Worm (Caenorhabditis elegans) whole organism, L4 larva: ENCODE data around the gene spin-2.
A peak's percentile ranks its signal among the peaks of the same experiment; 100 is the strongest.

ENCODE experiments used
- F10B5.3 ChIP-seq: sonication (generic microtip); optimal IDR thresholded peaks from 2 replicates; lab custom pipeline; 2016; ENCODE audit warnings: mild to moderate bottlenecking, missing genetic modification characterization, missing compliant biosample characterization
- R02D3.7 ChIP-seq: fragments of 150-350 bp; sonication (generic microtip); optimal IDR thresholded peaks from 3 replicates; lab custom pipeline; 2014; ENCODE audit warnings: missing biosample characterization, missing genetic modification characterization
- aha-1 ChIP-seq: fragments of 150-350 bp; peaks from one replicate; lab custom pipeline; 2014; ENCODE audit warnings: missing biosample characterization, missing genetic modification characterization
- attf-4 ChIP-seq: sonication (generic microtip); optimal IDR thresholded peaks from 3 replicates; lab custom pipeline; 2017; ENCODE audit warnings: missing biosample characterization, missing genetic modification characterization
- ceh-32 ChIP-seq: sonication (generic microtip); optimal IDR thresholded peaks from 2 replicates; lab custom pipeline; 2016; ENCODE audit warnings: mild to moderate bottlenecking, missing genetic modification characterization, missing compliant biosample characterization; ENCODE audit not compliant: poor library complexity
- ceh-44 ChIP-seq: fragments of 200-800 bp; sonication (Bioruptor generic); IDR thresholded peaks from 2 replicates; pipeline ENCODE4 v1.3.6; 2022; ENCODE audit warnings: missing genetic modification reagents, missing genetic modification characterization, missing compliant biosample characterization
- ces-1 ChIP-seq: fragments of 150-350 bp; sonication (generic microtip); optimal IDR thresholded peaks from 4 replicates; lab custom pipeline; 2014; ENCODE audit warnings: missing biosample characterization, missing genetic modification reagents, missing genetic modification characterization
- cey-2 ChIP-seq: sonication (generic microtip); optimal IDR thresholded peaks from 3 replicates; lab custom pipeline; 2017; ENCODE audit warnings: missing genetic modification characterization, mild to moderate bottlenecking, missing compliant biosample characterization, antibody characterized with exemption, borderline replicate concordance; ENCODE audit not compliant: insufficient read depth
- ctbp-1 ChIP-seq: fragments of 200-800 bp; sonication (Bioruptor generic); IDR thresholded peaks from 2 replicates; pipeline ENCODE4 v1.3.6; 2022; ENCODE audit warnings: missing genetic modification reagents, missing genetic modification characterization, missing compliant biosample characterization
- daf-16 ChIP-seq, 3 experiments: sonication (generic microtip); optimal IDR thresholded peaks; 2 replicates each; lab custom pipeline; 2016 to 2017; ENCODE audit warnings: missing genetic modification characterization in 3 of 3, missing genetic modification reagents in 3 of 3, mild to moderate bottlenecking in 2 of 3, missing compliant biosample characterization in 2 of 3, missing biosample characterization in 1 of 3, moderate library complexity in 1 of 3
- daf-19 ChIP-seq: fragments of 200-800 bp; sonication (Bioruptor generic); conservative IDR thresholded peaks from 2 replicates; pipeline ENCODE4 v1.3.6; 2022; ENCODE audit warnings: missing genetic modification characterization, missing compliant biosample characterization
- dmd-6 ChIP-seq: fragments of 200-800 bp; sonication (Bioruptor generic); IDR thresholded peaks from 2 replicates; pipeline ENCODE4 v1.3.6; 2022; ENCODE audit warnings: missing genetic modification reagents, missing genetic modification characterization, missing compliant biosample characterization
- dmd-9 ChIP-seq: fragments of 200-800 bp; sonication (Bioruptor generic); IDR thresholded peaks from 2 replicates; pipeline ENCODE4 v1.3.6; 2022; ENCODE audit warnings: missing genetic modification reagents, missing genetic modification characterization, missing compliant biosample characterization
- gei-8 ChIP-seq: fragments of 200-800 bp; sonication (Bioruptor generic); optimal IDR thresholded peaks from 2 replicates; lab custom pipeline; 2018; ENCODE audit warnings: mild to moderate bottlenecking, missing genetic modification characterization, missing compliant biosample characterization
- hlh-11 ChIP-seq: fragments of 200-800 bp; sonication (Bioruptor generic); optimal IDR thresholded peaks from 2 replicates; lab custom pipeline; 2018; ENCODE audit warnings: mild to moderate bottlenecking, missing genetic modification characterization, missing compliant biosample characterization
- hlh-30 ChIP-seq: sonication (generic microtip); optimal IDR thresholded peaks from 2 replicates; lab custom pipeline; 2017; ENCODE audit warnings: antibody characterized with exemption, mild to moderate bottlenecking, missing genetic modification characterization, missing compliant biosample characterization; ENCODE audit not compliant: insufficient read depth
- hmg-1.1 ChIP-seq: fragments of 200-800 bp; sonication (Bioruptor generic); IDR thresholded peaks from 2 replicates; pipeline ENCODE4 v1.3.6; 2022; ENCODE audit warnings: missing genetic modification reagents, missing genetic modification characterization, missing compliant biosample characterization
- lin-15B ChIP-seq: fragments of 150-350 bp; sonication (generic microtip); optimal IDR thresholded peaks from 3 replicates; lab custom pipeline; 2014; ENCODE audit warnings: missing biosample characterization, missing genetic modification characterization
- madf-9 ChIP-seq: fragments of 200-800 bp; sonication (Bioruptor generic); conservative IDR thresholded peaks from 2 replicates; pipeline ENCODE4 v1.3.6; 2022; ENCODE audit warnings: missing genetic modification reagents, missing genetic modification characterization, missing compliant biosample characterization
- mdl-1 ChIP-seq, 2 experiments: fragments of 150-350 bp in 1 of 2; sonication (generic microtip) in 1 of 2; optimal IDR thresholded peaks; 2 replicates each; lab custom pipeline; 2014 to 2017; ENCODE audit warnings: missing biosample characterization in 2 of 2, missing genetic modification characterization in 2 of 2
- mxl-3 ChIP-seq: fragments of 200-800 bp; sonication (Bioruptor generic); optimal IDR thresholded peaks from 2 replicates; lab custom pipeline; 2018; ENCODE audit warnings: mild to moderate bottlenecking, missing genetic modification characterization, missing compliant biosample characterization
- nhr-25 ChIP-seq: sonication (generic microtip); optimal IDR thresholded peaks from 2 replicates; lab custom pipeline; 2017; ENCODE audit warnings: missing genetic modification characterization, mild to moderate bottlenecking, missing compliant biosample characterization, antibody characterized with exemption, moderate library complexity, borderline replicate concordance; ENCODE audit not compliant: insufficient read depth
- nhr-28 ChIP-seq: fragments of 150-350 bp; optimal IDR thresholded peaks from 2 replicates; lab custom pipeline; 2014; ENCODE audit warnings: missing biosample characterization, missing genetic modification characterization
- nhr-48 ChIP-seq: sonication (generic microtip); optimal IDR thresholded peaks from 2 replicates; lab custom pipeline; 2016; ENCODE audit warnings: mild to moderate bottlenecking, missing genetic modification characterization, missing compliant biosample characterization
- nhr-6 ChIP-seq: fragments of 150-350 bp; optimal IDR thresholded peaks from 2 replicates; lab custom pipeline; 2014; ENCODE audit warnings: missing biosample characterization, missing genetic modification characterization
- nhr-77 ChIP-seq: fragments of 150-350 bp; optimal IDR thresholded peaks from 2 replicates; lab custom pipeline; 2014; ENCODE audit warnings: missing biosample characterization, missing genetic modification characterization
- php-3 ChIP-seq: fragments of 200-800 bp; sonication (Bioruptor generic); IDR thresholded peaks from 2 replicates; pipeline ENCODE4 v1.3.6; 2022; ENCODE audit warnings: missing genetic modification reagents, missing genetic modification characterization, missing compliant biosample characterization
- rbr-2 ChIP-seq: sonication (generic microtip); optimal IDR thresholded peaks from 2 replicates; lab custom pipeline; 2016; ENCODE audit warnings: missing genotype, missing genetic modification characterization, missing compliant biosample characterization
- spr-1 ChIP-seq: sonication (generic microtip); optimal IDR thresholded peaks from 2 replicates; lab custom pipeline; 2016; ENCODE audit warnings: mild to moderate bottlenecking, missing genetic modification characterization, missing compliant biosample characterization
- tra-1 ChIP-seq: fragments of 200-800 bp; sonication (Bioruptor generic); IDR thresholded peaks from 2 replicates; pipeline ENCODE4 v1.3.6; 2022; ENCODE audit warnings: missing genetic modification reagents, missing genetic modification characterization, missing compliant biosample characterization
- unc-62 ChIP-seq, 3 experiments: fragments of 150-350 bp in 1 of 3; sonication (generic microtip); optimal IDR thresholded peaks in 2 of 3; peaks in 1 of 3; 1 replicate in 1 of 3; 2 replicates in 2 of 3; lab custom pipeline; 2014 to 2017; ENCODE audit warnings: missing biosample characterization in 3 of 3, missing genetic modification characterization in 3 of 3, missing genetic modification reagents in 3 of 3, missing genotype in 1 of 3
- zag-1 ChIP-seq: fragments of 150-350 bp; optimal IDR thresholded peaks from 2 replicates; lab custom pipeline; 2014; ENCODE audit warnings: missing biosample characterization, missing genetic modification characterization
- zfp-3 ChIP-seq: fragments of 200-800 bp; sonication (Bioruptor generic); conservative IDR thresholded peaks from 2 replicates; pipeline ENCODE4 v1.3.6; 2022; ENCODE audit warnings: missing genetic modification reagents, missing genetic modification characterization, missing compliant biosample characterization

spin-2 gene

ce11 chrIV:13075625-13076252 is 11.1 kb upstream of the spin-2 start:
- TF ChIP-seq ceh-44 (GFP tag; lab: Robert Waterston, UW): no peak
- peak; percentile 58 for TF ChIP-seq hlh-11
- peak in 1 of 2 experiments; percentile 80 for TF ChIP-seq unc-62 (GFP tag; optimal IDR thresholded peaks at IDR 0.05 in 1 of 2; lab: Kevin White, UChicago)
- no peak for TF ChIP-seq unc-62 (tag; optimal IDR thresholded peaks at IDR 0.05; lab: Kevin White, UChicago)
- peak; percentile 25 for TF ChIP-seq hlh-30 (tag; lab: Kevin White, UChicago)
- TF ChIP-seq nhr-28 (tag; lab: Kevin White, UChicago): peak; percentile 100
- TF ChIP-seq madf-9 (GFP tag; lab: Robert Waterston, UW): no peak
- TF ChIP-seq mxl-3: peak; percentile 9
- peak; percentile 62 for TF ChIP-seq nhr-77 (tag; lab: Kevin White, UChicago)
- no peak for TF ChIP-seq rbr-2 (tag; lab: Kevin White, UChicago)
- TF ChIP-seq zag-1 (tag; lab: Kevin White, UChicago): no peak
- peak in 1 of 2 experiments; percentile 47 for TF ChIP-seq mdl-1 (tag; optimal IDR thresholded peaks at IDR 0.05; lab: Kevin White, UChicago)
- TF ChIP-seq dmd-6 (GFP tag; lab: Robert Waterston, UW): 0 out of 2 replicates have a peak, but pooled peaks have one; percentile 9

DNA sequence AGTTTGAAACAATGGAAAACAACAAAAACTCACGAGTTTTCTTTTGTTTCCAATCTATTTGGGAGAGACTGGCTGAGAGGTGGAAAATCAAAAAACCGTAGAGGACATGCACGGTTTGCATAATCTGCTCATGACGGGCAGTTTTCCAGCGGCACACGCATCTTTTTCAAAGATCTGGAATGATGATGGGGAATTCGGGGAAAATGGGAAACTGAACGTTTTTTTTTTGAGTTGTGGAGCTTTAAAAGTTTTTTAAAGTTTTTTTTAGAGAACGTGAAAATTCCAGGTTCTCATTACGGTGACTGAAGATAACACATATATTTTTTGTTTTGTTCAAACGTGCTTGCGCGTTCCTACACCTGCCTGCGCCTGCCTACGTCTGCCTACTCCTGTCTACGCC is 10.2 kb upstream of the spin-2 start, which contains the start of gene C39E9.7:
TSS of gene C39E9.7 (minus strand) at position 101 of the 400 bp plus-strand sequence.
- no peak for TF ChIP-seq daf-19 (GFP tag; lab: Robert Waterston, UW)
- TF ChIP-seq daf-16 (GFP tag; optimal IDR thresholded peaks at IDR 0.05; lab: Kevin White, UChicago): no peak
- TF ChIP-seq daf-16 (tag; optimal IDR thresholded peaks at IDR 0.05; lab: Kevin White, UChicago): no peak
- no peak for TF ChIP-seq gei-8 (GFP tag; lab: Kevin White, UChicago)
- TF ChIP-seq nhr-77 (tag; lab: Kevin White, UChicago): no peak
- TF ChIP-seq tra-1 (GFP tag; lab: Robert Waterston, UW): no peak
- no peak for TF ChIP-seq spr-1 (tag; lab: Kevin White, UChicago)
- TF ChIP-seq attf-4 (tag; lab: Kevin White, UChicago): no peak
- TF ChIP-seq nhr-6 (tag; lab: Kevin White, UChicago): no peak
- no peak for TF ChIP-seq zfp-3
- no peak for TF ChIP-seq nhr-28 (tag; lab: Kevin White, UChicago)
- TF ChIP-seq dmd-9 (GFP tag; lab: Robert Waterston, UW): no peak
- TF ChIP-seq F10B5.3 (tag; lab: Kevin White, UChicago): no peak
- TF ChIP-seq ceh-32 (tag; lab: Kevin White, UChicago): no peak
- TF ChIP-seq lin-15B (tag; lab: Kevin White, UChicago): no peak
- TF ChIP-seq, all 104 proteins: peak for 0

DNA sequence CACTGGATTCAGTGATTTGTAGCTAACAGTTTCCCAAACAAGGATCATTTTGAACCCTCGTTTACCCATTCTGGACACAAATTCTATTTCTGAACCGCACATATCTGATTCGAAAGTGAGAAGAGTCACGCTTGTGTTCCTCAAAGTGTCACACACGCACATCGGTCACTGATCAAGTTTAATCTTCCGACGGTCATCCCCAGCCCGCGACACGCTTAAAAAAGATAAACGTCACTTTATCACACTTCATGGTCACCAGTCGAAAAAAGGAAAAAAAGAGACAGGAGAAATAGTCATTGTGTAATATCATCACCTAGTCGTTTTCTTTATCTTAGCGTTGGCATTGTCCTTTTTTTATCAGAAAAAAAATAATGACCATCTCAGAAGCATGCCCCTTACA is 9.1 kb upstream of the spin-2 start:
- TF ChIP-seq hmg-1.1 (no peak), aha-1 (tag; lab: Kevin White, UChicago) (peak; percentile 87), nhr-28 (tag; lab: Kevin White, UChicago) (peak; percentile 96), nhr-77 (tag; lab: Kevin White, UChicago) (peak; percentile 26), php-3 (GFP tag; lab: Robert Waterston, UW) (no peak), nhr-25 (peak; percentile 52), ctbp-1 (no peak), nhr-48 (peak; percentile 79), R02D3.7 (tag; lab: Kevin White, UChicago) (no peak), attf-4 (tag; lab: Kevin White, UChicago) (no peak), dmd-9 (GFP tag; lab: Robert Waterston, UW) (no peak), hlh-30 (tag; lab: Kevin White, UChicago) (peak; percentile 83), ces-1 (GFP tag; lab: Kevin White, UChicago) (no peak), hlh-11 (peak; percentile 83), gei-8 (GFP tag; lab: Kevin White, UChicago) (no peak), dmd-6 (GFP tag; lab: Robert Waterston, UW) (peak; percentile 45), unc-62 (GFP tag; optimal IDR thresholded peaks at IDR 0.05 in 1 of 2; lab: Kevin White, UChicago) (peak in 1 of 2 experiments; percentile 25), unc-62 (tag; optimal IDR thresholded peaks at IDR 0.05; lab: Kevin White, UChicago) (no peak), cey-2 (peak; percentile 28), mxl-3 (peak; percentile 70), mdl-1 (tag; optimal IDR thresholded peaks at IDR 0.05; lab: Kevin White, UChicago) (peak; percentile 36 to 73)
